Fruit fly (Drosophila melanogaster) whole organism, embryonic: ENCODE results near the gene Fbp2.

Source experiments
- Ada2b ChIP-seq: fragments of 200-800 bp; sonication (Bioruptor generic); IDR thresholded peaks from 2 replicates; pipeline ENCODE4 v1.3.6; 2022; ENCODE audit warnings: missing biosample characterization, missing genetic modification characterization
- Blimp-1 ChIP-seq: fragments of 200-800 bp; sonication (Bioruptor generic); optimal IDR thresholded peaks from 3 replicates; lab custom pipeline; 2018; ENCODE audit warnings: missing biosample characterization, missing genetic modification characterization, mild to moderate bottlenecking, moderate library complexity, missing genetic modification reagents
- Bteb2 ChIP-seq: fragments of 200-800 bp; sonication (Bioruptor generic); optimal IDR thresholded peaks from 2 replicates; lab custom pipeline; 2016; ENCODE audit warnings: missing biosample characterization, missing genetic modification characterization
- CG10267 ChIP-seq: fragments of 200-800 bp; sonication (Bioruptor generic); optimal IDR thresholded peaks from 2 replicates; lab custom pipeline; 2018; ENCODE audit warnings: missing biosample characterization, mild to moderate bottlenecking, missing genetic modification characterization, moderate library complexity
- CG10366 ChIP-seq: fragments of 200-800 bp; sonication (Bioruptor generic); IDR thresholded peaks from 2 replicates; pipeline ENCODE4 v1.3.6; 2022; ENCODE audit warnings: missing biosample characterization, missing genetic modification characterization
- CG11504 ChIP-seq: fragments of 200-800 bp; sonication (Bioruptor generic); optimal IDR thresholded peaks from 3 replicates; lab custom pipeline; 2019; ENCODE audit warnings: missing biosample characterization, mild to moderate bottlenecking, missing genetic modification characterization, moderate library complexity
- CG11695 ChIP-seq: fragments of 200-800 bp; sonication (Bioruptor generic); IDR thresholded peaks from 3 replicates; pipeline ENCODE4 v1.3.6; 2022; ENCODE audit warnings: missing biosample characterization, missing genetic modification characterization
- CG11696 ChIP-seq: fragments of 200-800 bp; sonication (Bioruptor generic); IDR thresholded peaks from 2 replicates; pipeline ENCODE4 v1.3.6; 2022; ENCODE audit warnings: missing biosample characterization, missing genetic modification characterization
- CG12219 ChIP-seq: fragments of 200-800 bp; sonication (Bioruptor generic); optimal IDR thresholded peaks from 3 replicates; lab custom pipeline; 2018; ENCODE audit warnings: missing biosample characterization, mild to moderate bottlenecking, missing genetic modification characterization
- CG1233 ChIP-seq: fragments of 200-800 bp; sonication (Bioruptor generic); optimal IDR thresholded peaks from 4 replicates; lab custom pipeline; 2018; ENCODE audit warnings: missing biosample characterization, mild to moderate bottlenecking, missing genetic modification characterization
- CG14050 ChIP-seq: fragments of 200-800 bp; sonication (Bioruptor generic); IDR thresholded peaks from 3 replicates; pipeline ENCODE4 v1.3.6; 2022; ENCODE audit warnings: missing biosample characterization, missing genetic modification characterization
- CG14441 ChIP-seq: fragments of 200-800 bp; sonication (Bioruptor generic); IDR thresholded peaks from 2 replicates; pipeline ENCODE4 v1.3.6; 2022; ENCODE audit warnings: missing biosample characterization, missing genetic modification characterization
- CG14667 ChIP-seq: fragments of 200-800 bp; sonication (Bioruptor generic); IDR thresholded peaks from 2 replicates; pipeline ENCODE4 v1.3.6; 2022; ENCODE audit warnings: missing biosample characterization, missing genetic modification characterization
- CG16863 ChIP-seq: fragments of 200-800 bp; sonication (Bioruptor generic); optimal IDR thresholded peaks from 3 replicates; lab custom pipeline; 2016; ENCODE audit warnings: missing biosample characterization, missing genetic modification characterization
- CG18262 ChIP-seq: fragments of 200-800 bp; optimal IDR thresholded peaks from 3 replicates; lab custom pipeline; 2019; ENCODE audit warnings: missing biosample characterization, mild to moderate bottlenecking, missing genetic modification characterization, moderate library complexity
- CG2678 ChIP-seq: fragments of 200-800 bp; sonication (Bioruptor generic); optimal IDR thresholded peaks from 3 replicates; lab custom pipeline; 2019; ENCODE audit warnings: missing biosample characterization, mild to moderate bottlenecking, missing genetic modification characterization, moderate library complexity
- CG2712 ChIP-seq: fragments of 200-800 bp; optimal IDR thresholded peaks from 3 replicates; lab custom pipeline; 2019; ENCODE audit warnings: missing biosample characterization, mild to moderate bottlenecking, missing genetic modification characterization, moderate library complexity
- CG30020 ChIP-seq: fragments of 200-800 bp; optimal IDR thresholded peaks from 2 replicates; lab custom pipeline; 2019; ENCODE audit warnings: missing biosample characterization, mild to moderate bottlenecking, missing genetic modification characterization, moderate library complexity
- CG30403 ChIP-seq: fragments of 200-800 bp; sonication (Bioruptor generic); optimal IDR thresholded peaks from 3 replicates; lab custom pipeline; 2016; ENCODE audit warnings: missing biosample characterization, missing genetic modification characterization
- CG30431 ChIP-seq: fragments of 200-800 bp; sonication (Bioruptor generic); optimal IDR thresholded peaks from 2 replicates; lab custom pipeline; 2017; ENCODE audit warnings: missing biosample characterization, missing genetic modification characterization
- CG31441 ChIP-seq: fragments of 200-800 bp; sonication (Bioruptor generic); IDR thresholded peaks from 2 replicates; pipeline ENCODE4 v1.3.6; 2022; ENCODE audit warnings: missing biosample characterization, missing genetic modification characterization
- CG32767 ChIP-seq: fragments of 200-800 bp; sonication (Bioruptor generic); IDR thresholded peaks from 2 replicates; pipeline ENCODE4 v1.3.6; 2022; ENCODE audit warnings: missing biosample characterization, missing genetic modification characterization
- CG3847 ChIP-seq: fragments of 200-800 bp; sonication (Bioruptor generic); IDR thresholded peaks from 2 replicates; pipeline ENCODE4 v1.3.6; 2022; ENCODE audit warnings: missing biosample characterization, missing genetic modification characterization
- CG9727 ChIP-seq: fragments of 200-800 bp; sonication (Bioruptor generic); optimal IDR thresholded peaks from 3 replicates; lab custom pipeline; 2017; ENCODE audit warnings: missing biosample characterization, mild to moderate bottlenecking, missing genetic modification characterization
- Drgx ChIP-seq: fragments of 200-800 bp; sonication (Bioruptor generic); IDR thresholded peaks from 2 replicates; pipeline ENCODE4 v1.3.6; 2022; ENCODE audit warnings: missing biosample characterization, missing genetic modification characterization
- Hr51 ChIP-seq, 2 experiments: fragments of 200-800 bp; sonication (Bioruptor generic); optimal IDR thresholded peaks; 2 replicates in 1 of 2; 3 replicates in 1 of 2; lab custom pipeline; 2016 to 2018; ENCODE audit warnings: missing biosample characterization in 2 of 2, missing genetic modification characterization in 2 of 2, mild to moderate bottlenecking in 1 of 2, moderate library complexity in 1 of 2
- Mes4 ChIP-seq: fragments of 200-800 bp; sonication (Bioruptor generic); optimal IDR thresholded peaks from 2 replicates; lab custom pipeline; 2016; ENCODE audit warnings: missing biosample characterization, missing genetic modification characterization
- Neu2 ChIP-seq: fragments of 200-800 bp; sonication (Bioruptor generic); optimal IDR thresholded peaks from 3 replicates; lab custom pipeline; 2016; ENCODE audit warnings: missing biosample characterization, missing genetic modification characterization, borderline replicate concordance
- Oli ChIP-seq: fragments of 200-800 bp; sonication (Bioruptor generic); optimal IDR thresholded peaks from 2 replicates; lab custom pipeline; 2018; ENCODE audit warnings: missing biosample characterization, mild to moderate bottlenecking, missing genetic modification characterization, moderate library complexity
- Sox102F ChIP-seq: fragments of 200-800 bp; sonication (Bioruptor generic); optimal IDR thresholded peaks from 2 replicates; lab custom pipeline; 2018; ENCODE audit warnings: missing biosample characterization, mild to moderate bottlenecking, missing genetic modification characterization, moderate library complexity
- Usf ChIP-seq: fragments of 200-800 bp; sonication (Bioruptor generic); optimal IDR thresholded peaks from 2 replicates; lab custom pipeline; 2017; ENCODE audit warnings: missing genotype, missing biosample characterization, missing genetic modification characterization
- amos ChIP-seq: fragments of 200-800 bp; sonication (Bioruptor generic); IDR thresholded peaks from 2 replicates; pipeline ENCODE4 v1.3.6; 2022; ENCODE audit warnings: missing biosample characterization, missing genetic modification characterization; ENCODE audit not compliant: partially characterized antibody
- aop ChIP-seq: fragments of 200-800 bp; sonication (Bioruptor generic); IDR thresholded peaks from 2 replicates; pipeline ENCODE4 v1.3.6; 2022; ENCODE audit warnings: missing biosample characterization, missing genetic modification characterization
- bsh ChIP-seq, 2 experiments: fragments of 200-800 bp; sonication (Bioruptor generic); optimal IDR thresholded peaks; 2 replicates each; lab custom pipeline; 2017 to 2018; ENCODE audit warnings: mild to moderate bottlenecking in 2 of 2, missing biosample characterization in 2 of 2, missing genetic modification characterization in 2 of 2, moderate library complexity in 1 of 2
- dmrt99B ChIP-seq: fragments of 200-800 bp; sonication (Bioruptor generic); optimal IDR thresholded peaks from 2 replicates; lab custom pipeline; 2018; ENCODE audit warnings: missing biosample characterization, mild to moderate bottlenecking, missing genetic modification characterization, moderate library complexity
- gce ChIP-seq: fragments of 200-800 bp; sonication (Bioruptor generic); IDR thresholded peaks from 3 replicates; pipeline ENCODE4 v1.3.6; 2022; ENCODE audit warnings: missing biosample characterization, missing genetic modification characterization
- gem ChIP-seq: fragments of 200-800 bp; sonication (Bioruptor generic); optimal IDR thresholded peaks from 2 replicates; lab custom pipeline; 2019; ENCODE audit warnings: missing biosample characterization, mild to moderate bottlenecking, missing genetic modification characterization, moderate library complexity
- grn ChIP-seq: fragments of 200-800 bp; sonication (Bioruptor generic); optimal IDR thresholded peaks from 3 replicates; lab custom pipeline; 2017; ENCODE audit warnings: missing biosample characterization, missing genetic modification characterization
- ham ChIP-seq: fragments of 200-800 bp; sonication (Bioruptor generic); IDR thresholded peaks from 2 replicates; pipeline ENCODE4 v1.3.6; 2022; ENCODE audit warnings: missing biosample characterization, missing genetic modification characterization
- hkb ChIP-seq, 2 experiments: fragments of 200-800 bp in 1 of 2; fragments of >200 bp in 1 of 2; sonication (Bioruptor generic) in 1 of 2; IDR thresholded peaks in 1 of 2; optimal IDR thresholded peaks in 1 of 2; 2 replicates each; pipeline versions ENCODE4 v1.3.6 to Lab custom; 2017 to 2022; ENCODE audit warnings: missing biosample characterization in 1 of 2, missing genetic modification characterization in 1 of 2
- inv ChIP-seq: fragments of 200-800 bp; sonication (Bioruptor generic); IDR thresholded peaks from 2 replicates; pipeline ENCODE4 v1.3.6; 2022; ENCODE audit warnings: missing biosample characterization, missing genetic modification characterization; ENCODE audit not compliant: partially characterized antibody
- jigr1 ChIP-seq: fragments of 200-800 bp; sonication (Bioruptor generic); IDR thresholded peaks from 3 replicates; pipeline ENCODE4 v1.3.6; 2022; ENCODE audit warnings: missing biosample characterization, missing genetic modification characterization
- nmo ChIP-seq: fragments of 200-800 bp; sonication (Bioruptor generic); optimal IDR thresholded peaks from 2 replicates; lab custom pipeline; 2018; ENCODE audit warnings: missing biosample characterization, mild to moderate bottlenecking, missing genetic modification characterization, moderate library complexity
- pfk ChIP-seq: fragments of 200-800 bp; sonication (Bioruptor generic); optimal IDR thresholded peaks from 2 replicates; lab custom pipeline; 2018; ENCODE audit warnings: missing biosample characterization, mild to moderate bottlenecking, missing genetic modification characterization, moderate library complexity
- phol ChIP-seq: fragments of 200-800 bp; sonication (Bioruptor generic); optimal IDR thresholded peaks from 3 replicates; lab custom pipeline; 2018; ENCODE audit warnings: missing biosample characterization, mild to moderate bottlenecking, missing genetic modification characterization, moderate library complexity
- prd ChIP-seq, 3 experiments: fragments of >200 bp in 2 of 3; fragments of 200-800 bp in 1 of 3; sonication (Bioruptor generic) in 1 of 3; optimal IDR thresholded peaks in 2 of 3; IDR thresholded peaks in 1 of 3; 2 replicates in 2 of 3; 3 replicates in 1 of 3; pipeline versions ENCODE4 v1.3.6 to Lab custom; 2017 to 2022; ENCODE audit warnings: missing biosample characterization in 1 of 3, missing genetic modification characterization in 1 of 3
- slbo ChIP-seq: fragments of 200-800 bp; sonication (Bioruptor generic); IDR thresholded peaks from 2 replicates; pipeline ENCODE4 v1.3.6; 2022; ENCODE audit warnings: missing biosample characterization, missing genetic modification characterization
- stwl ChIP-seq: fragments of 200-800 bp; sonication (Bioruptor generic); optimal IDR thresholded peaks from 3 replicates; lab custom pipeline; 2018; ENCODE audit warnings: missing biosample characterization, mild to moderate bottlenecking, missing genetic modification characterization, moderate library complexity
- tap ChIP-seq: fragments of 200-800 bp; optimal IDR thresholded peaks from 3 replicates; lab custom pipeline; 2019; ENCODE audit warnings: missing biosample characterization, mild to moderate bottlenecking, missing genetic modification characterization, moderate library complexity

Gene Fbp2

dm6 chr2L:9447816-9448215, 21.2 kb downstream of the Fbp2 start:
- TF ChIP-seq Oli (tag; lab: Kevin White, UChicago) = peak; percentile 33
- peak in 1 of 2 experiments; percentile 45 for TF ChIP-seq bsh (GFP tag; optimal IDR thresholded peaks at IDR 0.05; lab: Kevin White, UChicago)
- peak; percentile 28 for TF ChIP-seq gem (tag; lab: Kevin White, UChicago)
- peak; percentile 3 for TF ChIP-seq CG9727 (GFP tag; lab: Kevin White, UChicago)
- TF ChIP-seq inv = no peak
- TF ChIP-seq CG30431 (GFP tag; lab: Kevin White, UChicago) = no peak
- TF ChIP-seq CG14667 (GFP tag; lab: Robert Waterston, UW) = no peak
- peak; percentile 18 for TF ChIP-seq CG30403 (GFP tag; lab: Kevin White, UChicago)
- no peak for TF ChIP-seq gce (GFP tag; lab: Robert Waterston, UW)
- no peak for TF ChIP-seq grn
- TF ChIP-seq nmo = peak; percentile 12
- TF ChIP-seq CG31441 = 0 out of 2 replicates have a peak, but pooled peaks have one; percentile 16
- TF ChIP-seq prd (optimal IDR thresholded peaks at IDR 0.05; lab: Kevin White, UChicago) = no peak
- TF ChIP-seq prd (GFP tag; IDR thresholded peaks at IDR 0.05; lab: Robert Waterston, UW) = 0 out of 3 replicates have a peak, but pooled peaks have one; percentile 6
- peak; percentile 18 for TF ChIP-seq CG2678 (tag; lab: Kevin White, UChicago)
- TF ChIP-seq dmrt99B (tag; lab: Kevin White, UChicago) = peak; percentile 29
- 0 out of 2 replicates have a peak, but pooled peaks have one; percentile 20 for TF ChIP-seq CG14441
- no peak for TF ChIP-seq tap (tag; lab: Kevin White, UChicago)
- no peak for TF ChIP-seq hkb (optimal IDR thresholded peaks at IDR 0.05; lab: Kevin White, UChicago)
- TF ChIP-seq hkb (GFP tag; IDR thresholded peaks at IDR 0.05; lab: Robert Waterston, UW) = 0 out of 2 replicates have a peak, but pooled peaks have one; percentile 14
- peak; percentile 10 for TF ChIP-seq CG18262 (tag; lab: Kevin White, UChicago)
- peak; percentile 44 for TF ChIP-seq CG11504 (tag; lab: Kevin White, UChicago)
- no peak for TF ChIP-seq CG30020 (tag; lab: Kevin White, UChicago)
- TF ChIP-seq CG3847 (GFP tag; lab: Robert Waterston, UW) = no peak
- no peak for TF ChIP-seq CG1233 (GFP tag; lab: Kevin White, UChicago)
- TF ChIP-seq stwl (tag; lab: Kevin White, UChicago) = no peak
- peak; percentile 11 for TF ChIP-seq phol (tag; lab: Kevin White, UChicago)
- no peak for TF ChIP-seq CG32767 (GFP tag; lab: Robert Waterston, UW)
- no peak for TF ChIP-seq Bteb2
- TF ChIP-seq ham (GFP tag; lab: Robert Waterston, UW) = no peak
- no peak for TF ChIP-seq amos (GFP tag; lab: Robert Waterston, UW)
- no peak for TF ChIP-seq CG10267
- no peak for TF ChIP-seq jigr1 (GFP tag; lab: Robert Waterston, UW)
- peak; percentile 21 for TF ChIP-seq CG2712 (tag; lab: Kevin White, UChicago)
- TF ChIP-seq slbo (GFP tag; lab: Robert Waterston, UW) = no peak
- no peak for TF ChIP-seq pfk (GFP tag; lab: Kevin White, UChicago)
- TF ChIP-seq CG10366 (GFP tag; lab: Robert Waterston, UW) = peak; percentile 19; the same call in 1 of the 2 replicates
- TF ChIP-seq Blimp-1 (GFP tag; lab: Kevin White, UChicago) = no peak
- TF ChIP-seq Neu2 (GFP tag; lab: Kevin White, UChicago) = no peak
- TF ChIP-seq CG16863 (GFP tag; lab: Kevin White, UChicago) = no peak
- TF ChIP-seq aop (GFP tag; lab: Robert Waterston, UW) = no peak
- no peak for TF ChIP-seq Mes4
- TF ChIP-seq CG12219 (GFP tag; lab: Kevin White, UChicago) = no peak
- TF ChIP-seq Hr51 (GFP tag; optimal IDR thresholded peaks at IDR 0.05; lab: Kevin White, UChicago) = peak in 1 of 2 experiments; percentile 17
- TF ChIP-seq Ada2b = peak; percentile 6; the same call in 1 of the 2 replicates
- no peak for TF ChIP-seq CG14050 (GFP tag; lab: Robert Waterston, UW)
- TF ChIP-seq CG11696 = 0 out of 2 replicates have a peak, but pooled peaks have one; percentile 18
- 0 out of 3 replicates have a peak, but pooled peaks have one; percentile 25 for TF ChIP-seq CG11695
- peak; percentile 34 for TF ChIP-seq Sox102F (GFP tag; lab: Kevin White, UChicago)
- no peak for TF ChIP-seq Usf
- TF ChIP-seq Drgx (GFP tag; lab: Robert Waterston, UW) = peak; percentile 63
